Worm (Caenorhabditis elegans) whole organism, L4 larva: ENCODE data around the gene taf-12.

Experiments used
- F26F4.8 ChIP-seq: fragments of 200-800 bp; sonication (Bioruptor generic); conservative IDR thresholded peaks from 2 replicates; pipeline ENCODE4 v1.3.6; 2022; ENCODE audit warnings: missing genetic modification characterization, missing compliant biosample characterization
- Y5F2A.4 ChIP-seq: fragments of 200-800 bp; sonication (Bioruptor generic); optimal IDR thresholded peaks from 2 replicates; lab custom pipeline; 2018; ENCODE audit warnings: mild to moderate bottlenecking, missing genetic modification characterization, missing compliant biosample characterization
- ZK337.2 ChIP-seq: fragments of 200-800 bp; sonication (Bioruptor generic); IDR thresholded peaks from 2 replicates; pipeline ENCODE4 v1.3.6; 2022; ENCODE audit warnings: missing genetic modification reagents, missing genetic modification characterization, missing compliant biosample characterization
- ZK546.5 ChIP-seq, 2 experiments: sonication (generic microtip); optimal IDR thresholded peaks; 2 replicates each; lab custom pipeline; 2017; ENCODE audit warnings: missing biosample characterization in 2 of 2, missing genetic modification characterization in 2 of 2
- aha-1 ChIP-seq: fragments of 150-350 bp; peaks from one replicate; lab custom pipeline; 2014; ENCODE audit warnings: missing biosample characterization, missing genetic modification characterization
- attf-4 ChIP-seq: sonication (generic microtip); optimal IDR thresholded peaks from 3 replicates; lab custom pipeline; 2017; ENCODE audit warnings: missing biosample characterization, missing genetic modification characterization
- ceh-20 ChIP-seq: fragments of 200-800 bp; sonication (Bioruptor generic); IDR thresholded peaks from 2 replicates; pipeline ENCODE4 v1.3.6; 2022; ENCODE audit warnings: missing genetic modification reagents, missing genetic modification characterization, missing compliant biosample characterization
- ceh-28 ChIP-seq: fragments of 150-350 bp; optimal IDR thresholded peaks from 2 replicates; lab custom pipeline; 2014; ENCODE audit warnings: missing biosample characterization, missing genetic modification reagents, missing genetic modification characterization
- ceh-62 ChIP-seq: sonication (generic microtip); optimal IDR thresholded peaks from 2 replicates; lab custom pipeline; 2017; ENCODE audit warnings: missing biosample characterization, missing genetic modification characterization
- daf-12 ChIP-seq: fragments of 150-350 bp; optimal IDR thresholded peaks from 2 replicates; lab custom pipeline; 2014; ENCODE audit warnings: missing biosample characterization, missing genetic modification reagents, missing genetic modification characterization
- daf-8 ChIP-seq: fragments of 200-800 bp; sonication (Bioruptor generic); IDR thresholded peaks from 2 replicates; pipeline ENCODE4 v1.3.6; 2022; ENCODE audit warnings: missing genetic modification characterization, missing compliant biosample characterization
- dmd-6 ChIP-seq: fragments of 200-800 bp; sonication (Bioruptor generic); IDR thresholded peaks from 2 replicates; pipeline ENCODE4 v1.3.6; 2022; ENCODE audit warnings: missing genetic modification reagents, missing genetic modification characterization, missing compliant biosample characterization
- dve-1 ChIP-seq: sonication (generic microtip); optimal IDR thresholded peaks from 2 replicates; lab custom pipeline; 2017; ENCODE audit warnings: antibody characterized with exemption, mild to moderate bottlenecking, missing genetic modification characterization, missing compliant biosample characterization; ENCODE audit not compliant: insufficient read depth
- fkh-10 ChIP-seq: fragments of 150-350 bp; optimal IDR thresholded peaks from 2 replicates; lab custom pipeline; 2014; ENCODE audit warnings: missing biosample characterization, missing genetic modification reagents, missing genetic modification characterization
- fos-1 ChIP-seq: fragments of 150-350 bp; optimal IDR thresholded peaks from 2 replicates; lab custom pipeline; 2014; ENCODE audit warnings: missing biosample characterization, missing genetic modification characterization
- gei-8 ChIP-seq: fragments of 200-800 bp; sonication (Bioruptor generic); optimal IDR thresholded peaks from 2 replicates; lab custom pipeline; 2018; ENCODE audit warnings: mild to moderate bottlenecking, missing genetic modification characterization, missing compliant biosample characterization
- hif-1 ChIP-seq, 2 experiments: sonication (generic microtip); optimal IDR thresholded peaks; 2 replicates each; lab custom pipeline; 2016 to 2017; ENCODE audit warnings: missing compliant biosample characterization in 2 of 2, missing genetic modification characterization in 2 of 2, missing genetic modification reagents in 2 of 2, missing genotype in 2 of 2, mild to moderate bottlenecking in 1 of 2
- hlh-11 ChIP-seq: fragments of 200-800 bp; sonication (Bioruptor generic); optimal IDR thresholded peaks from 2 replicates; lab custom pipeline; 2018; ENCODE audit warnings: mild to moderate bottlenecking, missing genetic modification characterization, missing compliant biosample characterization
- hlh-30 ChIP-seq: sonication (generic microtip); optimal IDR thresholded peaks from 2 replicates; lab custom pipeline; 2017; ENCODE audit warnings: antibody characterized with exemption, mild to moderate bottlenecking, missing genetic modification characterization, missing compliant biosample characterization; ENCODE audit not compliant: insufficient read depth
- hmg-1.1 ChIP-seq: fragments of 200-800 bp; sonication (Bioruptor generic); IDR thresholded peaks from 2 replicates; pipeline ENCODE4 v1.3.6; 2022; ENCODE audit warnings: missing genetic modification reagents, missing genetic modification characterization, missing compliant biosample characterization
- jun-1 ChIP-seq: fragments of 150-350 bp; optimal IDR thresholded peaks from 2 replicates; lab custom pipeline; 2014; ENCODE audit warnings: missing biosample characterization, missing genetic modification reagents, missing genetic modification characterization
- lin-1 ChIP-seq: fragments of 200-800 bp; sonication (Bioruptor generic); IDR thresholded peaks from 2 replicates; pipeline ENCODE4 v1.3.6; 2022; ENCODE audit warnings: missing genetic modification reagents, missing genetic modification characterization, missing compliant biosample characterization
- lin-38 ChIP-seq: fragments of 200-800 bp; sonication (Bioruptor generic); IDR thresholded peaks from 2 replicates; pipeline ENCODE4 v1.3.6; 2022; ENCODE audit warnings: missing genetic modification reagents, missing genetic modification characterization, missing compliant biosample characterization
- lin-39 ChIP-seq: fragments of 150-350 bp; optimal IDR thresholded peaks from 2 replicates; lab custom pipeline; 2014; ENCODE audit warnings: missing biosample characterization, missing genetic modification reagents, missing genetic modification characterization
- lsy-2 ChIP-seq, 2 experiments: fragments of 150-350 bp in 1 of 2; sonication (generic microtip) in 1 of 2; optimal IDR thresholded peaks; 2 replicates each; lab custom pipeline; 2014 to 2017; ENCODE audit warnings: missing biosample characterization in 2 of 2, missing genetic modification characterization in 2 of 2
- mdl-1 ChIP-seq, 2 experiments: fragments of 150-350 bp in 1 of 2; sonication (generic microtip) in 1 of 2; optimal IDR thresholded peaks; 2 replicates each; lab custom pipeline; 2014 to 2017; ENCODE audit warnings: missing biosample characterization in 2 of 2, missing genetic modification characterization in 2 of 2
- mep-1 ChIP-seq: fragments of 150-350 bp; sonication (generic microtip); optimal IDR thresholded peaks from 3 replicates; lab custom pipeline; 2014; ENCODE audit warnings: missing biosample characterization, missing genetic modification characterization
- mes-2 ChIP-seq: sonication (generic microtip); optimal IDR thresholded peaks from 2 replicates; lab custom pipeline; 2016; ENCODE audit warnings: missing genotype, mild to moderate bottlenecking, missing genetic modification characterization, missing compliant biosample characterization; ENCODE audit not compliant: poor library complexity, severe bottlenecking
- mxl-2 ChIP-seq: fragments of 200-800 bp; sonication (Bioruptor generic); conservative IDR thresholded peaks from 2 replicates; pipeline ENCODE4 v1.3.6; 2022; ENCODE audit warnings: missing genetic modification reagents, missing genetic modification characterization, missing compliant biosample characterization
- mxl-3 ChIP-seq: fragments of 200-800 bp; sonication (Bioruptor generic); optimal IDR thresholded peaks from 2 replicates; lab custom pipeline; 2018; ENCODE audit warnings: mild to moderate bottlenecking, missing genetic modification characterization, missing compliant biosample characterization
- nhr-11 ChIP-seq: fragments of 150-350 bp; optimal IDR thresholded peaks from 2 replicates; lab custom pipeline; 2014; ENCODE audit warnings: missing biosample characterization, missing genetic modification characterization
- nhr-111 ChIP-seq: fragments of 200-800 bp; sonication (Bioruptor generic); optimal IDR thresholded peaks from 2 replicates; lab custom pipeline; 2018; ENCODE audit warnings: mild to moderate bottlenecking, missing genetic modification characterization, missing compliant biosample characterization
- nhr-28 ChIP-seq: fragments of 150-350 bp; optimal IDR thresholded peaks from 2 replicates; lab custom pipeline; 2014; ENCODE audit warnings: missing biosample characterization, missing genetic modification characterization
- nhr-48 ChIP-seq: sonication (generic microtip); optimal IDR thresholded peaks from 2 replicates; lab custom pipeline; 2016; ENCODE audit warnings: mild to moderate bottlenecking, missing genetic modification characterization, missing compliant biosample characterization
- nhr-76 ChIP-seq: fragments of 150-350 bp; optimal IDR thresholded peaks from 2 replicates; lab custom pipeline; 2014; ENCODE audit warnings: missing biosample characterization, missing genetic modification characterization
- nhr-77 ChIP-seq: fragments of 150-350 bp; optimal IDR thresholded peaks from 2 replicates; lab custom pipeline; 2014; ENCODE audit warnings: missing biosample characterization, missing genetic modification characterization
- php-3 ChIP-seq: fragments of 200-800 bp; sonication (Bioruptor generic); IDR thresholded peaks from 2 replicates; pipeline ENCODE4 v1.3.6; 2022; ENCODE audit warnings: missing genetic modification reagents, missing genetic modification characterization, missing compliant biosample characterization
- set-16 ChIP-seq: fragments of 200-800 bp; sonication (Bioruptor generic); IDR thresholded peaks from 2 replicates; pipeline ENCODE4 v1.3.6; 2022; ENCODE audit warnings: missing genetic modification reagents, missing genetic modification characterization, missing compliant biosample characterization
- skn-1 ChIP-seq: fragments of 150-350 bp; optimal IDR thresholded peaks from 2 replicates; lab custom pipeline; 2014; ENCODE audit warnings: missing biosample characterization, missing genetic modification characterization
- snpc-1.2 ChIP-seq: fragments of 200-800 bp; sonication (Bioruptor generic); IDR thresholded peaks from 2 replicates; pipeline ENCODE4 v1.3.6; 2022; ENCODE audit warnings: missing genetic modification reagents, missing genetic modification characterization, missing compliant biosample characterization
- spr-1 ChIP-seq: sonication (generic microtip); optimal IDR thresholded peaks from 2 replicates; lab custom pipeline; 2016; ENCODE audit warnings: mild to moderate bottlenecking, missing genetic modification characterization, missing compliant biosample characterization
- tag-97 ChIP-seq: fragments of 200-800 bp; sonication (Bioruptor generic); IDR thresholded peaks from 2 replicates; pipeline ENCODE4 v1.3.6; 2022; ENCODE audit warnings: missing genetic modification characterization, missing compliant biosample characterization
- tra-1 ChIP-seq: fragments of 200-800 bp; sonication (Bioruptor generic); IDR thresholded peaks from 2 replicates; pipeline ENCODE4 v1.3.6; 2022; ENCODE audit warnings: missing genetic modification reagents, missing genetic modification characterization, missing compliant biosample characterization
- unc-62 ChIP-seq, 3 experiments: fragments of 150-350 bp in 1 of 3; sonication (generic microtip); optimal IDR thresholded peaks in 2 of 3; peaks in 1 of 3; 1 replicate in 1 of 3; 2 replicates in 2 of 3; lab custom pipeline; 2014 to 2017; ENCODE audit warnings: missing biosample characterization in 3 of 3, missing genetic modification characterization in 3 of 3, missing genetic modification reagents in 3 of 3, missing genotype in 1 of 3
- vab-7 ChIP-seq: fragments of 200-800 bp; sonication (Bioruptor generic); IDR thresholded peaks from 2 replicates; pipeline ENCODE4 v1.3.6; 2022; ENCODE audit warnings: missing genetic modification reagents, missing genetic modification characterization, missing compliant biosample characterization
- zag-1 ChIP-seq: fragments of 150-350 bp; optimal IDR thresholded peaks from 2 replicates; lab custom pipeline; 2014; ENCODE audit warnings: missing biosample characterization, missing genetic modification characterization
- zfp-2 ChIP-seq: sonication (generic microtip); optimal IDR thresholded peaks from 2 replicates; lab custom pipeline; 2016; ENCODE audit warnings: mild to moderate bottlenecking, missing genetic modification characterization, missing compliant biosample characterization
- zfp-3 ChIP-seq: fragments of 200-800 bp; sonication (Bioruptor generic); conservative IDR thresholded peaks from 2 replicates; pipeline ENCODE4 v1.3.6; 2022; ENCODE audit warnings: missing genetic modification reagents, missing genetic modification characterization, missing compliant biosample characterization
- ztf-11 ChIP-seq: fragments of 150-350 bp; optimal IDR thresholded peaks from 2 replicates; lab custom pipeline; 2014; ENCODE audit warnings: missing biosample characterization, missing genetic modification characterization

Gene taf-12

ce11 chrIII:11836054-11836453 is 33.0 kb downstream of the taf-12 start:
- TF ChIP-seq hif-1 (tag; optimal IDR thresholded peaks at IDR 0.05; lab: Kevin White, UChicago) (peak in 1 of 2 experiments; percentile 10), nhr-77 (tag; lab: Kevin White, UChicago) (no peak), mep-1 (tag; lab: Kevin White, UChicago) (peak; percentile 32), mes-2 (tag; lab: Kevin White, UChicago) (peak; percentile 41), nhr-11 (tag; lab: Kevin White, UChicago) (peak; percentile 9), ceh-20 (no peak), fkh-10 (GFP tag; lab: Kevin White, UChicago) (no peak), hmg-1.1 (GFP tag; lab: Robert Waterston, UW) (peak; percentile 25; the same call in 1 of the 2 replicates), mxl-3 (peak; percentile 4), set-16 (GFP tag; lab: Robert Waterston, UW) (0 out of 2 replicates have a peak, but pooled peaks have one; percentile 19), mdl-1 (tag; optimal IDR thresholded peaks at IDR 0.05; lab: Kevin White, UChicago) (peak in 1 of 2 experiments; percentile 33), ZK337.2 (GFP tag; lab: Robert Waterston, UW) (0 out of 2 replicates have a peak, but pooled peaks have one; percentile 2), fos-1 (tag; lab: Kevin White, UChicago) (no peak), hlh-11 (tag; lab: Kevin White, UChicago) (peak; percentile 9), aha-1 (tag; lab: Kevin White, UChicago) (peak; percentile 66), unc-62 (GFP tag; optimal IDR thresholded peaks at IDR 0.05 in 1 of 2; lab: Kevin White, UChicago) (peak in 1 of 2 experiments; percentile 50), unc-62 (tag; optimal IDR thresholded peaks at IDR 0.05; lab: Kevin White, UChicago) (no peak), lin-39 (tag; lab: Kevin White, UChicago) (no peak), hlh-30 (tag; lab: Kevin White, UChicago) (peak; percentile 9), nhr-111 (no peak), lsy-2 (tag; optimal IDR thresholded peaks at IDR 0.05; lab: Kevin White, UChicago) (peak in 1 of 2 experiments; percentile 51)
- TF ChIP-seq, all 104 proteins: peak for 14

ce11 chrIII:11834783-11835182 is 34.3 kb downstream of the taf-12 start:
- TF ChIP-seq daf-8 (no peak), nhr-76 (tag; lab: Kevin White, UChicago) (no peak), jun-1 (peak; percentile 13), gei-8 (GFP tag; lab: Kevin White, UChicago) (no peak), ZK546.5 (tag; optimal IDR thresholded peaks at IDR 0.05; lab: Kevin White, UChicago) (no peak), zfp-2 (tag; lab: Kevin White, UChicago) (no peak), daf-12 (tag; lab: Kevin White, UChicago) (no peak), F26F4.8 (GFP tag; lab: Robert Waterston, UW) (no peak), spr-1 (tag; lab: Kevin White, UChicago) (no peak), nhr-28 (peak; percentile 55), hlh-11 (tag; lab: Kevin White, UChicago) (peak; percentile 69), hlh-30 (tag; lab: Kevin White, UChicago) (peak; percentile 53), tag-97 (GFP tag; lab: Robert Waterston, UW) (no peak), lin-1 (GFP tag; lab: Robert Waterston, UW) (no peak), tra-1 (GFP tag; lab: Robert Waterston, UW) (no peak), ceh-62 (no peak), zag-1 (tag; lab: Kevin White, UChicago) (no peak), Y5F2A.4 (no peak), set-16 (GFP tag; lab: Robert Waterston, UW) (no peak), dve-1 (peak; percentile 52), php-3 (GFP tag; lab: Robert Waterston, UW) (no peak), vab-7 (GFP tag; lab: Robert Waterston, UW) (no peak), dmd-6 (GFP tag; lab: Robert Waterston, UW) (no peak), mxl-2 (GFP tag; lab: Robert Waterston, UW) (no peak), ceh-28 (tag; lab: Kevin White, UChicago) (peak; percentile 30), mep-1 (tag; lab: Kevin White, UChicago) (peak; percentile 56), lin-38 (GFP tag; lab: Robert Waterston, UW) (no peak), skn-1 (tag; lab: Kevin White, UChicago) (no peak), snpc-1.2 (GFP tag; lab: Robert Waterston, UW) (no peak), zfp-3 (GFP tag; lab: Robert Waterston, UW) (no peak), ztf-11 (tag; lab: Kevin White, UChicago) (no peak), attf-4 (tag; lab: Kevin White, UChicago) (no peak), nhr-48 (no peak), lin-39 (tag; lab: Kevin White, UChicago) (no peak)
